Worm (Caenorhabditis elegans): Measurements from ENCODE around the gene dars-2.

The dars-2 gene

DNA sequence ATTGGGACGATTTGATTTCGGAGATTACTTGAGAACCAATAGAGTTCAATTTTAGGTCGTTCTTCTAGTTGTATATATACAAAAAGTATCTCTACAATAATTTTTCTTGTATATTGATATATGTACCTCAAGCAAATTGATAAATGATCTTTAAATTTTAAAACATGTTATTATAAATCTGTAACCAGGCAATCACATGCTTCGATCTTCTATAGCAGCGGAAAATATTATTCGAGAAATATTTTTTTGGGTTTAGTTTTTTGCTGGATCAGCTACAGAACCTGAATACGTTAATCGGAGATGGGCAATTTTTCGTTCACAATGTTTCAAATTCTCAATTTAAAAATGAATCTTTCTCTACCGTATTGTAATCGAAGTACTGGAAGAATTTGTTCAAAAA lies 40.2 kb downstream of the dars-2 start, which contains the start of gene R07B7.12:
Gene R07B7.12 (plus strand): TSS at position 301 of the 400 bp plus-strand sequence.
- TF ChIP-seq hmg-4 (GFP tag; optimal IDR thresholded peaks at IDR 0.05), result no peak
- TF ChIP-seq F13C5.2 (tag; optimal IDR thresholded peaks at IDR 0.05), result no peak
- TF ChIP-seq B0310.2 (tag; optimal IDR thresholded peaks at IDR 0.05), result no peak
- TF ChIP-seq sea-1 (GFP tag; conservative IDR thresholded peaks at IDR 0.05), result no peak
- TF ChIP-seq tbx-37 (GFP tag; conservative IDR thresholded peaks at IDR 0.05), result no peak
- TF ChIP-seq flt-1 (GFP tag; IDR thresholded peaks at IDR 0.05), result no peak

DNA sequence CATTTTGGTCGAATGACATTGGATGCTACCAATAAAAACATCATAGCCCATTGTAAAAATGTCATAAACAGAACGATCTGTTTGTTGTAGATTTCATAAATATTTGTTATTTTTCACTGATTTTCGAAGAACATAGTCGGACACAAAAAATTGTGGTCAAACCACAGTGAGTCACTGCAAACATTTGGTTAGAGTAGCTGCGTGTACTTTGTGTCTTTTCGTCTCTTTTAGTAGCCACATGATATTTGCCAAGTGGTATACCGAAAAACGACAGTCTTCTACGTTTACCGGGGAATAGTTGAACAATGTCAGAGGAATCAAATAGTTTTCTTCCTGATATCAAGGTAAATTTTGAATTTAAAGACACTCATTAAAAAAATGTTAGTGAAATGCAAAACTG lies 43.2 kb downstream of the dars-2 start, which contains the start of gene nhr-206:
Gene nhr-206 (plus strand): TSS at position 248 of the 400 bp plus-strand sequence.
- TF ChIP-seq ceh-13 (GFP tag; optimal IDR thresholded peaks at IDR 0.05) (no peak), ama-1 (optimal IDR thresholded peaks at IDR 0.05) (no peak), B0310.2 (tag; optimal IDR thresholded peaks at IDR 0.05) (no peak), hnd-1 (tag; optimal IDR thresholded peaks at IDR 0.05) (no peak), sea-1 (GFP tag; conservative IDR thresholded peaks at IDR 0.05) (no peak), pes-1 (GFP tag; IDR thresholded peaks at IDR 0.05) (no peak), ets-7 (tag; optimal IDR thresholded peaks at IDR 0.05) (no peak), hmg-4 (GFP tag; optimal IDR thresholded peaks at IDR 0.05) (no peak), tra-4 (tag; optimal IDR thresholded peaks at IDR 0.05) (no peak), tbx-37 (GFP tag; conservative IDR thresholded peaks at IDR 0.05) (no peak), flt-1 (GFP tag; IDR thresholded peaks at IDR 0.05) (no peak), F13C5.2 (tag; optimal IDR thresholded peaks at IDR 0.05) (no peak), hmbx-1 (tag; optimal IDR thresholded peaks at IDR 0.05) (no peak), scrt-1 (GFP tag; IDR thresholded peaks at IDR 0.05) (no peak), ceh-36 (tag; optimal IDR thresholded peaks at IDR 0.05) (no peak), aly-1 (tag; optimal IDR thresholded peaks at IDR 0.05) (no peak), tbx-11 (GFP tag; IDR thresholded peaks at IDR 0.05) (no peak)

DNA sequence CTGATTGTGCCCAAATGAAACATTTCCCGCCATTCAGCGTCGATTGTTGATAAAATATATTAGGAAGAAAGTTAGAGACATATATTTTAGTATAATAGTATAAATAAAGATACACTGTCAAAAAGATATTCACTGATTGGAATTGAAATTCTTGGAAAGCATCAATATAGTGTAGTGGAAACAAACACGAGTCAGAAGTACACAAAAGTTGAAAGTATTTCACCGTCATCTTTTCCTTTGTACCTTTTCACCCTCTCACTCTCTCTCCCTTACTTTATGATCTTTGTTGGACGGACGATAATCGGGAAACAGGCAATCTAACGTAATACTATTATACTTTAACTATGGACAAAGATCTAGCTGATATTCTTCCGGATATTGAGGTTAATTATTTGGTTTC lies 45.5 kb downstream of the dars-2 start, which contains the start of gene nhr-208:
Gene nhr-208 (plus strand): TSS at position 288 of the 400 bp plus-strand sequence.
- TF ChIP-seq flt-1 (GFP tag; IDR thresholded peaks at IDR 0.05) (no peak), ceh-36 (tag; optimal IDR thresholded peaks at IDR 0.05) (no peak), aly-1 (tag; optimal IDR thresholded peaks at IDR 0.05) (no peak), pes-1 (GFP tag; IDR thresholded peaks at IDR 0.05) (no peak), tra-4 (tag; optimal IDR thresholded peaks at IDR 0.05) (no peak), ets-7 (tag; optimal IDR thresholded peaks at IDR 0.05) (no peak), hmg-4 (GFP tag; optimal IDR thresholded peaks at IDR 0.05) (no peak), B0310.2 (tag; optimal IDR thresholded peaks at IDR 0.05) (no peak), tbx-11 (GFP tag; IDR thresholded peaks at IDR 0.05) (no peak), ceh-13 (GFP tag; optimal IDR thresholded peaks at IDR 0.05) (no peak), hnd-1 (tag; optimal IDR thresholded peaks at IDR 0.05) (no peak), hmbx-1 (tag; optimal IDR thresholded peaks at IDR 0.05) (no peak), sea-1 (GFP tag; conservative IDR thresholded peaks at IDR 0.05) (no peak), ama-1 (optimal IDR thresholded peaks at IDR 0.05) (no peak), scrt-1 (GFP tag; IDR thresholded peaks at IDR 0.05) (no peak), F13C5.2 (tag; optimal IDR thresholded peaks at IDR 0.05) (no peak), tbx-37 (GFP tag; conservative IDR thresholded peaks at IDR 0.05) (no peak)

DNA sequence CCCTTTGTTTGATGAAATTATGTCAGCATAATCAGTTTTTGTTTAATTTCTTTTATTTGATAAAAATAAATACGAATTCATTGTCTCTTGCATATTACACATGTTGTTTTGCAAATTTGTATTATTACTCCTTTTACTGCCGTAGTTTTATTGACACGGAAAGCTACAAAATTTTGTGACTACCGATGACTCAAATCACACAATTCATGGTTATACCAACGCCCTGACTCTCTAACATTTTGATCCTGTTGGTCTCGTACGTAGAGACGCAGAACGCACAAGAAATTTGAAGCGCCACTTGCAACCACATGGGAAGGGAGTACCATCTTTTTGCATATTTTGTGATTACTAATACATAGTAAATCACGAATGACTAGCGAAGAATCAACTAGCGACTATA lies 47.3 kb downstream of the dars-2 start, which contains the start of gene nhr-207:
Gene nhr-207 (plus strand): TSS at position 282 of the 400 bp plus-strand sequence.
- TF ChIP-seq tra-4 (tag; optimal IDR thresholded peaks at IDR 0.05) (no peak), ceh-13 (GFP tag; optimal IDR thresholded peaks at IDR 0.05) (no peak), flt-1 (GFP tag; IDR thresholded peaks at IDR 0.05) (no peak), hnd-1 (tag; optimal IDR thresholded peaks at IDR 0.05) (no peak), sea-1 (GFP tag; conservative IDR thresholded peaks at IDR 0.05) (no peak), hmbx-1 (tag; optimal IDR thresholded peaks at IDR 0.05) (no peak), scrt-1 (GFP tag; IDR thresholded peaks at IDR 0.05) (no peak), F13C5.2 (tag; optimal IDR thresholded peaks at IDR 0.05) (no peak), ets-7 (tag; optimal IDR thresholded peaks at IDR 0.05) (no peak), pes-1 (GFP tag; IDR thresholded peaks at IDR 0.05) (no peak), ceh-36 (tag; optimal IDR thresholded peaks at IDR 0.05) (no peak), ama-1 (optimal IDR thresholded peaks at IDR 0.05) (no peak), B0310.2 (tag; optimal IDR thresholded peaks at IDR 0.05) (no peak), tbx-37 (GFP tag; conservative IDR thresholded peaks at IDR 0.05) (no peak), aly-1 (tag; optimal IDR thresholded peaks at IDR 0.05) (no peak), tbx-11 (GFP tag; IDR thresholded peaks at IDR 0.05) (no peak)

DNA sequence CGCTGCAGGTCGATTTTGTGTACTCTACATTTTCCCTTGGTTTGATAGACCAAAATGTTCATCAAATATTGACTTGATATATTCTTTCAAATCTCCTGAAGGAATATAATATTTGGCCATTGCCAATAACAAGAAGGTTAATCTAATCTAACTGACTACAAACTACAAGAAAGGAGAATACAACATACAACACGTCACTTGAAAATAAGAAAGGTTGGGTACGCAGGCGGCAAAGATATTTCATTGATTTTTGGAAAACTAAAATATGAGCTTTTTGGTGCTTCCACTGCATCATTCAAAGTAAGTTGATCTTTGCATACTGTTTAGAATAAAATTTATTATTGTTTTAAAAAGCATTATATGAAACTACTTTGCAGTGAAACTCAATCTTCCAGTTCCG lies 49.6 kb downstream of the dars-2 start, which contains the start of gene nhr-209:
Gene nhr-209 (plus strand): TSS at position 27 of the 400 bp plus-strand sequence.
- TF ChIP-seq aly-1 (tag; optimal IDR thresholded peaks at IDR 0.05) (no peak), hnd-1 (tag; optimal IDR thresholded peaks at IDR 0.05) (no peak), ama-1 (optimal IDR thresholded peaks at IDR 0.05) (no peak), tra-4 (tag; optimal IDR thresholded peaks at IDR 0.05) (no peak)

DNA sequence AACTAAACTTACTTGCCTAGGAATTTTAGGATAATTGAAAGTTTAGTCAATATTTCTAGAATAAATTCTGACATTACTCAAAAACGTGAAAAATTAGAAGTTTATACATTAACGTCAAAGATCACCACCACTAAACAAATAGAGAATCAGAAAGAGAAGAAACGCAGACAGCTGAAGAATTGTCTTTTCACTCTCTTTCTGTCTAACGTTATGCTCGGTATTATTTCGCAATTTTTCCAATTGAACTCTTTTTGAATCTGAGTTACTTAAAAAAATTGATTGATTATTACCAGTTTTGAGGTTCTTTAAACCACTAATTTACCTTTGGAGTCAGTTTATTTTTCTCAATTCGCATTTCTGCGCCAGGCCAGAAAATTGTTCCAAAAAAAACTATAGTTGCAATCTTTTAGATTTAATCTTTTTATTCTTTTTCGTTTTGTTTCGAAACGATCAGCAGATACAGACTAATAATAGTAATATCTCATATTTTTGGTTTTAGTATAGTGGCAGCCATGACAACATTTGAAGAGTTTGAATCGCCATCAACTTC lies 52.3 kb downstream of the dars-2 start, which contains the start of gene nhr-154:
Gene nhr-154 (plus strand): TSS at position 500 of the 550 bp plus-strand sequence.
- TF ChIP-seq hnd-1 (tag; optimal IDR thresholded peaks at IDR 0.05) (no peak), hmbx-1 (tag; optimal IDR thresholded peaks at IDR 0.05) (no peak), ama-1 (optimal IDR thresholded peaks at IDR 0.05) (no peak), flt-1 (GFP tag; IDR thresholded peaks at IDR 0.05) (no peak), scrt-1 (GFP tag; IDR thresholded peaks at IDR 0.05) (no peak), pes-1 (GFP tag; IDR thresholded peaks at IDR 0.05) (no peak), aly-1 (tag; optimal IDR thresholded peaks at IDR 0.05) (no peak), tbx-11 (GFP tag; IDR thresholded peaks at IDR 0.05) (no peak), ceh-13 (GFP tag; optimal IDR thresholded peaks at IDR 0.05) (no peak), sea-1 (GFP tag; conservative IDR thresholded peaks at IDR 0.05) (no peak), F13C5.2 (tag; optimal IDR thresholded peaks at IDR 0.05) (no peak), ets-7 (tag; optimal IDR thresholded peaks at IDR 0.05) (no peak), hmg-4 (GFP tag; optimal IDR thresholded peaks at IDR 0.05) (no peak), tbx-37 (GFP tag; conservative IDR thresholded peaks at IDR 0.05) (no peak), ceh-36 (tag; optimal IDR thresholded peaks at IDR 0.05) (no peak), tra-4 (tag; optimal IDR thresholded peaks at IDR 0.05) (no peak), B0310.2 (tag; optimal IDR thresholded peaks at IDR 0.05) (no peak)
